Worm (Caenorhabditis elegans) whole organism, L1 larva: ENCODE results near the gene C03H5.4.

Experiments used
- C04F5.9 ChIP-seq: sonication (generic microtip); optimal IDR thresholded peaks from 2 replicates; lab custom pipeline; 2016; ENCODE audit warnings: missing genetic modification characterization, missing compliant biosample characterization
- C16A3.4 ChIP-seq: fragments of 150-350 bp; optimal IDR thresholded peaks from 2 replicates; lab custom pipeline; 2014; ENCODE audit warnings: missing biosample characterization, missing genetic modification characterization
- F16B12.6 ChIP-seq: fragments of 150-350 bp; optimal IDR thresholded peaks from 2 replicates; lab custom pipeline; 2014; ENCODE audit warnings: missing biosample characterization, missing genetic modification characterization
- Y116A8C.19 ChIP-seq: sonication (generic microtip); optimal IDR thresholded peaks from 2 replicates; lab custom pipeline; 2016; ENCODE audit warnings: missing compliant biosample characterization, missing genetic modification characterization, borderline replicate concordance
- aha-1 ChIP-seq: fragments of 150-350 bp; optimal IDR thresholded peaks from 2 replicates; lab custom pipeline; 2014; ENCODE audit warnings: missing biosample characterization, missing genetic modification characterization
- aly-2 ChIP-seq: fragments of 150-350 bp; optimal IDR thresholded peaks from 2 replicates; lab custom pipeline; 2014; ENCODE audit warnings: missing biosample characterization, missing genetic modification characterization
- ama-1 ChIP-seq: fragments of 150-350 bp; optimal IDR thresholded peaks from 2 replicates; lab custom pipeline; 2014
- ceh-88 ChIP-seq: fragments of 200-800 bp; sonication (Bioruptor generic); IDR thresholded peaks from 2 replicates; pipeline ENCODE4 v1.3.6; 2022; ENCODE audit warnings: missing genetic modification characterization, missing compliant biosample characterization
- dpl-1 ChIP-seq, 3 experiments: fragments of 150-350 bp in 2 of 3; sonication (generic microtip) in 1 of 3; optimal IDR thresholded peaks; 2 replicates each; lab custom pipeline; 2014 to 2017; ENCODE audit warnings: missing biosample characterization in 3 of 3, missing genetic modification characterization in 3 of 3, missing genetic modification reagents in 3 of 3
- dsc-1 ChIP-seq: sonication (generic microtip); optimal IDR thresholded peaks from 2 replicates; lab custom pipeline; 2016; ENCODE audit warnings: mild to moderate bottlenecking, missing genetic modification characterization, missing compliant biosample characterization
- efl-1 ChIP-seq, 4 experiments: fragments of 150-350 bp; optimal IDR thresholded peaks in 3 of 4; peaks in 1 of 4; 1 replicate in 1 of 4; 2 replicates in 3 of 4; lab custom pipeline; 2014; ENCODE audit warnings: missing biosample characterization in 2 of 4, missing genetic modification characterization in 2 of 4, missing genetic modification reagents in 2 of 4
- efl-3 ChIP-seq: fragments of 200-800 bp; sonication (Bioruptor generic); optimal IDR thresholded peaks from 2 replicates; lab custom pipeline; 2018; ENCODE audit warnings: mild to moderate bottlenecking, missing genetic modification characterization, missing compliant biosample characterization
- egl-27 ChIP-seq, 2 experiments: fragments of 150-350 bp in 1 of 2; sonication (generic microtip); optimal IDR thresholded peaks; 3 replicates each; lab custom pipeline; 2017 to 2018; ENCODE audit warnings: missing biosample characterization in 2 of 2, missing genetic modification characterization in 2 of 2, missing genetic modification reagents in 2 of 2
- elt-2 ChIP-seq: sonication (generic microtip); optimal IDR thresholded peaks from 2 replicates; lab custom pipeline; 2016; ENCODE audit warnings: missing genetic modification characterization, mild to moderate bottlenecking, inconsistent platforms, missing compliant biosample characterization, missing genetic modification reagents
- ets-5 ChIP-seq: fragments of 200-800 bp; sonication (Bioruptor generic); IDR thresholded peaks from 2 replicates; pipeline ENCODE4 v1.3.6; 2022; ENCODE audit warnings: missing genetic modification characterization, missing compliant biosample characterization
- fkh-4 ChIP-seq: sonication (generic microtip); optimal IDR thresholded peaks from 2 replicates; lab custom pipeline; 2016; ENCODE audit warnings: missing compliant biosample characterization, missing genetic modification characterization, borderline replicate concordance
- fkh-8 ChIP-seq: sonication (generic microtip); optimal IDR thresholded peaks from 2 replicates; lab custom pipeline; 2016; ENCODE audit warnings: mild to moderate bottlenecking, missing genetic modification characterization, missing compliant biosample characterization
- hlh-17 ChIP-seq: fragments of 200-800 bp; sonication (Bioruptor generic); optimal IDR thresholded peaks from 2 replicates; lab custom pipeline; 2018; ENCODE audit warnings: missing genetic modification characterization, mild to moderate bottlenecking, missing compliant biosample characterization, moderate library complexity, borderline replicate concordance
- hlh-4 ChIP-seq: sonication (generic microtip); optimal IDR thresholded peaks from 2 replicates; lab custom pipeline; 2016; ENCODE audit warnings: mild to moderate bottlenecking, missing genetic modification characterization, missing compliant biosample characterization
- hpl-2 ChIP-seq: fragments of 150-350 bp; optimal IDR thresholded peaks from 2 replicates; lab custom pipeline; 2014; ENCODE audit warnings: missing biosample characterization, missing genetic modification reagents, missing genetic modification characterization
- lin-14 ChIP-seq: fragments of 200-800 bp; sonication (Bioruptor generic); optimal IDR thresholded peaks from 2 replicates; lab custom pipeline; 2018; ENCODE audit warnings: mild to moderate bottlenecking, missing genetic modification characterization, moderate library complexity, missing compliant biosample characterization
- lin-15B ChIP-seq: fragments of 150-350 bp; sonication (generic microtip); optimal IDR thresholded peaks from 3 replicates; lab custom pipeline; 2014; ENCODE audit warnings: missing biosample characterization, missing genetic modification characterization
- lin-35 ChIP-seq, 2 experiments: fragments of 150-350 bp; optimal IDR thresholded peaks; 2 replicates each; lab custom pipeline; 2014; ENCODE audit warnings: missing biosample characterization in 2 of 2, missing genetic modification characterization in 2 of 2, missing genetic modification reagents in 2 of 2
- lin-39 ChIP-seq: fragments of 150-350 bp; optimal IDR thresholded peaks from 2 replicates; lab custom pipeline; 2014; ENCODE audit warnings: missing biosample characterization, missing genetic modification reagents, missing genetic modification characterization
- lsy-2 ChIP-seq, 2 experiments: fragments of 150-350 bp; optimal IDR thresholded peaks; 2 replicates each; lab custom pipeline; 2014; ENCODE audit warnings: missing biosample characterization in 2 of 2, missing genetic modification characterization in 2 of 2
- mab-9 ChIP-seq: fragments of 200-800 bp; sonication (Bioruptor generic); IDR thresholded peaks from 2 replicates; pipeline ENCODE4 v1.3.6; 2022; ENCODE audit warnings: missing genetic modification reagents, missing genetic modification characterization, missing compliant biosample characterization
- mdl-1 ChIP-seq, 2 experiments: fragments of 150-350 bp; optimal IDR thresholded peaks; 2 replicates each; lab custom pipeline; 2014 to 2017; ENCODE audit warnings: missing biosample characterization in 2 of 2, missing genetic modification characterization in 2 of 2, inconsistent platforms in 1 of 2
- mef-2 ChIP-seq: fragments of 150-350 bp; optimal IDR thresholded peaks from 2 replicates; lab custom pipeline; 2014; ENCODE audit warnings: missing biosample characterization, missing genetic modification characterization
- mep-1 ChIP-seq: fragments of 150-350 bp; optimal IDR thresholded peaks from 2 replicates; lab custom pipeline; 2014; ENCODE audit warnings: missing biosample characterization, missing genetic modification characterization
- nhr-11 ChIP-seq: fragments of 150-350 bp; optimal IDR thresholded peaks from 2 replicates; lab custom pipeline; 2014; ENCODE audit warnings: missing biosample characterization, missing genetic modification characterization
- nhr-19 ChIP-seq: fragments of 200-800 bp; sonication (Bioruptor generic); conservative IDR thresholded peaks from 2 replicates; pipeline ENCODE4 v1.3.6; 2022; ENCODE audit warnings: missing genetic modification characterization, missing compliant biosample characterization
- nhr-237 ChIP-seq: fragments of 150-350 bp; optimal IDR thresholded peaks from 2 replicates; lab custom pipeline; 2014; ENCODE audit warnings: missing biosample characterization, missing genetic modification characterization
- nhr-28 ChIP-seq: fragments of 150-350 bp; optimal IDR thresholded peaks from 2 replicates; lab custom pipeline; 2014; ENCODE audit warnings: missing biosample characterization, missing genetic modification characterization
- nhr-47 ChIP-seq: sonication (generic microtip); optimal IDR thresholded peaks from 2 replicates; lab custom pipeline; 2016; ENCODE audit warnings: mild to moderate bottlenecking, missing genetic modification characterization, moderate library complexity, missing compliant biosample characterization
- nhr-76 ChIP-seq: sonication (generic microtip); optimal IDR thresholded peaks from 2 replicates; lab custom pipeline; 2017; ENCODE audit warnings: missing biosample characterization, missing genetic modification characterization
- nhr-77 ChIP-seq: fragments of 150-350 bp; optimal IDR thresholded peaks from 2 replicates; lab custom pipeline; 2014; ENCODE audit warnings: missing biosample characterization, missing genetic modification characterization
- nhr-90 ChIP-seq: sonication (generic microtip); optimal IDR thresholded peaks from 2 replicates; lab custom pipeline; 2016; ENCODE audit warnings: mild to moderate bottlenecking, missing genetic modification characterization, missing compliant biosample characterization; ENCODE audit not compliant: poor library complexity
- pax-3 ChIP-seq: fragments of 200-800 bp; sonication (Bioruptor generic); optimal IDR thresholded peaks from 2 replicates; lab custom pipeline; 2018; ENCODE audit warnings: mild to moderate bottlenecking, missing genetic modification characterization, moderate library complexity, missing compliant biosample characterization
- rnt-1 ChIP-seq: sonication (generic microtip); optimal IDR thresholded peaks from 2 replicates; lab custom pipeline; 2016; ENCODE audit warnings: mild to moderate bottlenecking, missing genetic modification characterization, moderate library complexity, missing compliant biosample characterization
- skn-1 ChIP-seq: fragments of 150-350 bp; optimal IDR thresholded peaks from 2 replicates; lab custom pipeline; 2014; ENCODE audit warnings: missing biosample characterization, missing genetic modification characterization
- sox-4 ChIP-seq: sonication (generic microtip); optimal IDR thresholded peaks from 2 replicates; lab custom pipeline; 2016; ENCODE audit warnings: missing genetic modification characterization, missing compliant biosample characterization
- sptf-1 ChIP-seq: fragments of 150-350 bp; optimal IDR thresholded peaks from 2 replicates; lab custom pipeline; 2014; ENCODE audit warnings: missing biosample characterization, missing genetic modification characterization
- sup-37 ChIP-seq: fragments of 200-800 bp; sonication (Bioruptor generic); optimal IDR thresholded peaks from 2 replicates; lab custom pipeline; 2018; ENCODE audit warnings: mild to moderate bottlenecking, missing genetic modification characterization, missing compliant biosample characterization
- swsn-7 ChIP-seq: sonication (generic microtip); optimal IDR thresholded peaks from 2 replicates; lab custom pipeline; 2016; ENCODE audit warnings: missing genetic modification characterization, missing compliant biosample characterization
- unc-130 ChIP-seq: fragments of 150-350 bp; optimal IDR thresholded peaks from 2 replicates; lab custom pipeline; 2017; ENCODE audit warnings: missing biosample characterization, missing genetic modification characterization, inconsistent platforms
- unc-30 ChIP-seq: sonication (generic microtip); optimal IDR thresholded peaks from 2 replicates; lab custom pipeline; 2017; ENCODE audit warnings: missing biosample characterization, missing genetic modification characterization
- unc-98 ChIP-seq: fragments of 200-800 bp; sonication (Bioruptor generic); IDR thresholded peaks from 2 replicates; pipeline ENCODE4 v1.3.6; 2022; ENCODE audit warnings: missing genetic modification characterization, missing compliant biosample characterization
- ztf-11 ChIP-seq, 2 experiments: sonication (generic microtip); optimal IDR thresholded peaks; 2 replicates each; lab custom pipeline; 2016 to 2017; ENCODE audit warnings: missing genetic modification characterization in 2 of 2, missing biosample characterization in 1 of 2, missing compliant biosample characterization in 1 of 2
- ztf-4 ChIP-seq: fragments of 150-350 bp; optimal IDR thresholded peaks from 2 replicates; lab custom pipeline; 2014; ENCODE audit warnings: missing biosample characterization, missing genetic modification characterization

Gene C03H5.4

ce11 chrII:402435-402834, 27.4 kb downstream of the C03H5.4 start, which contains the start of gene clec-10:
Gene clec-10, plus strand, starts transcription at chrII:402678.
- TF ChIP-seq unc-98 (no peak), swsn-7 (tag; lab: Kevin White, UChicago) (no peak), hpl-2 (GFP tag; lab: Kevin White, UChicago) (no peak), elt-2 (tag; lab: Kevin White, UChicago) (peak; percentile 19), ets-5 (GFP tag; lab: Robert Waterston, UW) (no peak), efl-1 (optimal IDR thresholded peaks at IDR 0.05; lab: Kevin White, UChicago) (no peak), efl-1 (GFP tag; optimal IDR thresholded peaks at IDR 0.05 in 1 of 2; lab: Kevin White, UChicago) (peak in 1 of 2 experiments; percentile 82)

ce11 chrII:410832-411231, 35.8 kb downstream of the C03H5.4 start, which contains the start of the genes dnsn-1 and C24H12.4:
Gene dnsn-1, minus strand, starts transcription at chrII:410932.
Gene C24H12.4, plus strand, starts transcription at chrII:411222.
- peak; percentile 71 for TF ChIP-seq efl-3 (GFP tag; lab: Kevin White, UChicago)
- TF ChIP-seq fkh-4: peak; percentile 31
- peak; percentile 97 for TF ChIP-seq lin-15B (tag; lab: Kevin White, UChicago)
- TF ChIP-seq C16A3.4 (tag; lab: Kevin White, UChicago): peak; percentile 96
- TF ChIP-seq nhr-76 (tag; lab: Kevin White, UChicago): no peak
- peak; percentile 90 for TF ChIP-seq sup-37 (GFP tag; lab: Kevin White, UChicago)
- TF ChIP-seq nhr-77: peak; percentile 79
- peak; percentile 87 for TF ChIP-seq pax-3 (tag; lab: Kevin White, UChicago)
- peak; percentile 88 for TF ChIP-seq ceh-88
- TF ChIP-seq mdl-1 (tag; optimal IDR thresholded peaks at IDR 0.05; lab: Kevin White, UChicago): peak in 1 of 2 experiments; percentile 88
- TF ChIP-seq rnt-1: peak; percentile 95
- TF ChIP-seq F16B12.6 (tag; lab: Kevin White, UChicago): peak; percentile 74
- peak; percentile 95 for TF ChIP-seq skn-1 (tag; lab: Kevin White, UChicago)
- TF ChIP-seq nhr-19 (GFP tag; lab: Robert Waterston, UW): peak; percentile 95
- peak; percentile 58 for TF ChIP-seq nhr-237 (tag; lab: Kevin White, UChicago)
- TF ChIP-seq hpl-2 (GFP tag; lab: Kevin White, UChicago): peak; percentile 54
- no peak for TF ChIP-seq hlh-17
- peak; percentile 97 for TF ChIP-seq nhr-90
- no peak for TF ChIP-seq Y116A8C.19 (tag; lab: Kevin White, UChicago)
- TF ChIP-seq egl-27 (tag; optimal IDR thresholded peaks at IDR 0.05; lab: Kevin White, UChicago): peak in 1 of 2 experiments; percentile 1
- TF ChIP-seq unc-130: peak; percentile 99
- TF ChIP-seq swsn-7 (tag; lab: Kevin White, UChicago): peak; percentile 97
- TF ChIP-seq ztf-11 (tag; optimal IDR thresholded peaks at IDR 0.05; lab: Kevin White, UChicago): peak in 1 of 2 experiments; percentile 82
- peak; percentile 97 for TF ChIP-seq efl-1 (optimal IDR thresholded peaks at IDR 0.05; lab: Kevin White, UChicago)
- peak; percentile 95 to 100 for TF ChIP-seq efl-1 (GFP tag; optimal IDR thresholded peaks at IDR 0.05 in 1 of 2; lab: Kevin White, UChicago)
- peak; percentile 94 for TF ChIP-seq lin-14
- peak; percentile 99 for TF ChIP-seq mep-1
- TF ChIP-seq C04F5.9 (tag; lab: Kevin White, UChicago): peak; percentile 87
- TF ChIP-seq unc-30 (tag; lab: Kevin White, UChicago): peak; percentile 39
- peak; percentile 98 for TF ChIP-seq nhr-47 (tag; lab: Kevin White, UChicago)
- TF ChIP-seq fkh-8: peak; percentile 95
- peak; percentile 85 for TF ChIP-seq ztf-4 (tag; lab: Kevin White, UChicago)
- TF ChIP-seq lin-35 (GFP tag; optimal IDR thresholded peaks at IDR 0.05; lab: Kevin White, UChicago): peak; percentile 95 to 97
- TF ChIP-seq lsy-2 (tag; optimal IDR thresholded peaks at IDR 0.05; lab: Kevin White, UChicago): peak; percentile 96 to 97
- peak; percentile 49 for TF ChIP-seq mef-2 (tag; lab: Kevin White, UChicago)
- peak; percentile 96 to 97 (median 96) for TF ChIP-seq dpl-1 (GFP tag; optimal IDR thresholded peaks at IDR 0.05; lab: Kevin White, UChicago)
- peak; percentile 97 for TF ChIP-seq dsc-1 (tag; lab: Kevin White, UChicago)
- TF ChIP-seq aly-2 (tag; lab: Kevin White, UChicago): peak; percentile 83
- no peak for TF ChIP-seq hlh-4
- TF ChIP-seq ama-1: peak; percentile 65
- peak; percentile 57 for TF ChIP-seq nhr-11
- TF ChIP-seq sox-4 (tag; lab: Kevin White, UChicago): peak; percentile 90
- no peak for TF ChIP-seq sptf-1 (tag; lab: Kevin White, UChicago)
- TF ChIP-seq nhr-28 (tag; lab: Kevin White, UChicago): no peak
- TF ChIP-seq mab-9 (GFP tag; lab: Robert Waterston, UW): peak; percentile 86
- TF ChIP-seq aha-1 (tag; lab: Kevin White, UChicago): peak; percentile 75
- peak; percentile 96 for TF ChIP-seq lin-39 (tag; lab: Kevin White, UChicago)
